Fruit fly (Drosophila melanogaster): ENCODE results near the gene fh.

Gene fh

DNA sequence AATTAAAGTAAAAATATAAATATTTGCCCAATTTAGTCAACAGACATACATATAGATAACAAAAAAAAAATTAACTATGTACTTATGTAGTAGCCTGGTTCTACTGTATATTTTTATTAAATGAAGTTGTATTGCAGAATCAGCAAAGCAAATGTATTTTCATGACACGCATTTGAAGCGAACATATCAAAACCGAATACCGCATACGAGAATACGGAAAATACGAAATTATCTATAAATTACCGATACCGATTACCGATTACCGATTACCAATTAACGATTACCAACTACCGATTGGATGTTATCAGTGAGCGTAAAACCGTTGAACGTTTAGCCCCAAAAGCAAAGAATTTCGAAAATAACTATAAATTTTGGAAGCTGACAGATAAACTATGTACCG is 38.6 kb upstream of the fh start:
- TF ChIP-seq cnc (optimal IDR thresholded peaks at IDR 0.05): no peak
- no peak for TF ChIP-seq CG7045 (GFP tag; optimal IDR thresholded peaks at IDR 0.05)
- TF ChIP-seq toe (GFP tag; optimal IDR thresholded peaks at IDR 0.05): no peak
- no peak for TF ChIP-seq Crg-1 (GFP tag; optimal IDR thresholded peaks at IDR 0.05)
- TF ChIP-seq Mnt (GFP tag; optimal IDR thresholded peaks at IDR 0.05): no peak

DNA sequence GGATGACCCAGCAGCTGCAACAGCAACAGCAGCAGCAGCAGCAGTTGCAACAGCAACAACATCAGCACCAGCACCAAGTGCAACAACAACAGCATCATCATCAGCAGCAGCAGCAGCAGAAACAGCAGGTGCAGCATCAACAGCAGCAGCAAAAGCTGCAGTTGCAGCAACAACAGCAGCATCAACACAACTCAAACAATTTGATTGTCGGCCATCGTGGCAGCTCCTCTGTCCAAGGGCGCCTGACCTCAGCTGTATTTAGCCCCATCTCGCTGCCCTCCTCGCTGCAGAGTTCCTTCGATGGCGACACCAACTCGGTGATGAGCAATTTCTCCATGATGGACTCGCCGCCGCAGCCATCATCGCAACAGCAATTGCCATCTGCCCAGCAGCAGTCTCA is 19.4 kb upstream of the fh start:
- TF ChIP-seq CG7045 (GFP tag; optimal IDR thresholded peaks at IDR 0.05) (no peak), ovo (GFP tag; optimal IDR thresholded peaks at IDR 0.05) (no peak), CG12768 (GFP tag; optimal IDR thresholded peaks at IDR 0.05) (no peak)

DNA sequence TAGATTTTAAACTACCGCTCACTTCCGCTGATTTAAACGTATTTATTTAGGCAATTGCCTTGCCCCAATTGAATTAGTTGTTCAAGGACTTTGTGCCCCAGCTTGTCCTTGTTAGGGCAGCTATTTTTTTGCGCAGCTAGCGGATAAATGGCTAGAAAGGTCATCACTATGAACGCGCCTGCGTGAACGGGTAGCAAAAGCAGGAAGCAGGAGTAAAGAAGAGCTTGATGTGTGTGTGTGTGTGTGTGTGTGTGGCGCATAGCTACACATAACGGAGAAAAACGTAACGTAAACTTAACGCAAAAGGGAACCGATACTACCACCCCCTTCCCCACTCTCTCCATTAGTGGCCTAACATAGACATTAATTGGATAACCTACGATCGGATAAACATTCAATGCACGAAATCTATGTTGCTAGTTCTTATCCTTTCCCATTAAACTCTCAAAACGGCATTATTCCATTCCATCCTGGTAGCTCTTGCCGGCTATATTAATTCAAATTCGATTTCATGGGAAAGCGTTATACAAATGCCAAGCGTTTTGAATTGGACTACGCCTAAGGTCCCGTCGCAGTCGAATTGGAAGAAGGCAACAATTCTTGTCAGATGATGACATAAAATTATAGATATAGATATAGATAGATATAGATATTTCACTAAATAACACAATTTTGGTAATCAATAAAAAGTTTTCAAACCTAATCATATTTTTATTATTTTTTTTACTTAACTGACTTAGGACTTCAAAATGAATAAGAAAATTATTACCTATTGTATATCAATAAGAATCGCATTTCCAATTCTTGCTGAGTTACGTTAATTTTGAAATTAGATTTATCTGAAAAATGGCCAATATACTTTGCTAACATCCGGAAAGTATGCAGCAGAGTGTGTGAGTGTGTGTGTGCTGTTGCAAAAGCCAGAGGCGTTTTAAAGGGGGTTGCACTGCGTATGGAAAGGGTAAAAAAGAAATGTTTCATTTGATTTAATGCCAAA is 15.9 kb upstream of the fh start:
- TF ChIP-seq bab1 (GFP tag; optimal IDR thresholded peaks at IDR 0.05) (peak; percentile 4), Mnt (GFP tag; optimal IDR thresholded peaks at IDR 0.05) (peak; percentile 11), pad (GFP tag; optimal IDR thresholded peaks at IDR 0.05) (peak; percentile 93), CG12768 (GFP tag; optimal IDR thresholded peaks at IDR 0.05) (no peak), tj (GFP tag; optimal IDR thresholded peaks at IDR 0.05) (no peak), CG1620 (GFP tag; optimal IDR thresholded peaks at IDR 0.05) (no peak)

DNA sequence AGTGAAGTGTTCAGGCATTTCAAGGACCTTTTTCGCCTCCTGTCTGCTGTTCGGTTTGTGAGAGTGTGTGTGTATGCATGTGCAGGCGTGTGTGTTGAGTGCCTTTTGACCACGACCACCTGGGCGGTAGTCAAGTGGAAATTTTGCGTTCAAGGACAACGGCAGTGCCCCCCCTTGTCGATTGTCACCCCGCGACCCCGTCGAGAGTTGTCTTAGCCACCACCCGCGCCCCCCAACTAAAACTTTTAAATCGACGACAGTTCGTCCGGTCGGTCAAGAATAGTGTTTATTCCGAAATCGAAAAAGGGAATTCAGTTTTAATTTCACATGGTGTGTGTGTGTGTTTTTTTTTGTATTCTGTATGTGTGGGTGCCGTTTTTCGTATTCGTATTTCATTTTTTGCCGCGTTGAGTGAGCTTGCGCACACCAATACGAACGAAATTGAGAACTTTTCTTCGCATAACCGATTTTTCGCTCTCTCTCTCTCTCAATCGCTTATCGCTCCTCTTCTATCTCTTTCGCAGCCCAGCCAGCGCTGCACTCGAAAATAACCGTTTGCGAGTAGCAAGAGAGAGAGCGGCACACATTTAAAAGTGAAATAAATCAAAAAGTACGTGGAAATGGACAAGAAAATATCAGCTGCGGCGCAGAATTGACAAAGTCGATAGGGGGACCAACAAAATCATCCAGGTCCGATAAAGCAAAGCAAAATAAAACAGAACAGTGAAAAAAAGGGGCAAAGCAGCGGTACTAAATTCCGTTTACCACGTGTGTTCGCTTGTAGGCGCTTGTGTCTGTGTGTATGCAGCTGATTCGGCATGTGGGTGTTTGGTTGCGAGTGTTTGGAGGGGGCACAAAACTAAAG is 15.0 kb upstream of the fh start:
- no peak for TF ChIP-seq Crg-1 (GFP tag; optimal IDR thresholded peaks at IDR 0.05)
- no peak for TF ChIP-seq CG7101 (tag; optimal IDR thresholded peaks at IDR 0.05)
- peak; percentile 54 for TF ChIP-seq ovo (GFP tag; optimal IDR thresholded peaks at IDR 0.05)
- TF ChIP-seq CG14711 (tag; optimal IDR thresholded peaks at IDR 0.05): no peak
- TF ChIP-seq CG7045 (GFP tag; optimal IDR thresholded peaks at IDR 0.05): no peak
- no peak for TF ChIP-seq bab1 (GFP tag; optimal IDR thresholded peaks at IDR 0.05)
- no peak for TF ChIP-seq CG5204 (GFP tag; optimal IDR thresholded peaks at IDR 0.05)
- peak; percentile 19 for TF ChIP-seq cic (GFP tag; optimal IDR thresholded peaks at IDR 0.05)
- no peak for TF ChIP-seq Clk (GFP tag; optimal IDR thresholded peaks at IDR 0.05)
- peak; percentile 97 for TF ChIP-seq pad (GFP tag; optimal IDR thresholded peaks at IDR 0.05)
- peak; percentile 27 for TF ChIP-seq tj (GFP tag; optimal IDR thresholded peaks at IDR 0.05)
- no peak for TF ChIP-seq CG11617 (GFP tag; optimal IDR thresholded peaks at IDR 0.05)
- no peak for TF ChIP-seq CG1620 (GFP tag; optimal IDR thresholded peaks at IDR 0.05)
- no peak for TF ChIP-seq Hr96 (GFP tag; optimal IDR thresholded peaks at IDR 0.05)
- no peak for TF ChIP-seq kay (GFP tag; ENCODE audit: borderline replicate concordance)
- no peak for TF ChIP-seq toe (GFP tag; optimal IDR thresholded peaks at IDR 0.05)
- TF ChIP-seq CG33017 (tag; optimal IDR thresholded peaks at IDR 0.05): no peak
- TF ChIP-seq Mnt (GFP tag; optimal IDR thresholded peaks at IDR 0.05): peak; percentile 93
- no peak for TF ChIP-seq CG12768 (GFP tag; optimal IDR thresholded peaks at IDR 0.05)
- TF ChIP-seq cnc (optimal IDR thresholded peaks at IDR 0.05): no peak

DNA sequence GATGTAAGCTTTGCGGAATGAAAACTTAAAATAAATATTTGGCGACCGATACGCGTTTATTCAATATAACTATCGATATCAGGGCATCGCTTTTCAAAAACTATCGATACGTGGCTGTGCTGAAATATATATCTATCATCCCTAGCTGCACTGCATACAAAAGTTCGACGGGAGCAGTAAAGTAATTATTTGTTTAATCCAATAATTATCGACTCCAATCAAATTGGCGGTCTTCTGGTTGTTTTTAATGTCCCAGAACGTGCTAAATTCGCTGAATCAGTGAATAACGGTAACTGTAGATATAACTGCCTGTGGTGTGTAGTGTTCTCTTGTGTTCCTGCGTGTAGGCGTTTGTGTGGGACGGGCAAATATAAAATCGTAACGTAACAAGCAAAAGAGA is 14.2 kb upstream of the fh start, which contains the start of gene mei-P26:
Gene mei-P26 (plus strand): TSS at position 146 of the 400 bp plus-strand sequence.
- peak; percentile 79 for TF ChIP-seq bab1 (GFP tag; optimal IDR thresholded peaks at IDR 0.05)
- TF ChIP-seq Crg-1 (GFP tag; optimal IDR thresholded peaks at IDR 0.05): peak; percentile 10
- TF ChIP-seq CG7101 (tag; optimal IDR thresholded peaks at IDR 0.05): no peak
- TF ChIP-seq Mnt (GFP tag; optimal IDR thresholded peaks at IDR 0.05): peak; percentile 37
- peak; percentile 37 for TF ChIP-seq CG14711 (tag; optimal IDR thresholded peaks at IDR 0.05)
- peak; percentile 11 for TF ChIP-seq ovo (GFP tag; optimal IDR thresholded peaks at IDR 0.05)
- TF ChIP-seq CG1620 (GFP tag; optimal IDR thresholded peaks at IDR 0.05): no peak

DNA sequence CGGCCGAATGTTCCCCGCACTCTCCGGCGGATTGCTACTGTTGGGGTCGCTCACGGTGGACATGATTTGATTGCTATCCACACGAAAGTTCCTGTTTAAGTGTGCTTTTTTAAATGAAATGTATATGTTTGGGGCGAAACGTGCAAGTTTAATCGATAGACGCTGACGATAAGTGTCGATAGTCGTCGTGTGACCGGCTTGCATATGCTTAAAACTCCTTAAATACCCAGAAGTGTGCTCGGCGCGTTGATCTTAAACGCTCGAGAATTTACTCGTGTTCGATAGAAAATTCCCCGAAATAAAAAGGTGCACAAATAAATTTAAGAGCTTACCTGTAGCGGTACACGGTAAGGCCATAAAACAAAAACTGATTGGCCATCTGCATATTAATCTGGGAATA is 13.0 kb upstream of the fh start, which contains the start of the genes Zpr1 and CG44532:
Gene Zpr1 (minus strand): TSS at position 179 of the 400 bp plus-strand sequence.
Gene CG44532 (plus strand): TSS at position 181 of the 400 bp plus-strand sequence.
- TF ChIP-seq Mnt (GFP tag; optimal IDR thresholded peaks at IDR 0.05) (peak; percentile 63), cnc (optimal IDR thresholded peaks at IDR 0.05) (no peak)

DNA sequence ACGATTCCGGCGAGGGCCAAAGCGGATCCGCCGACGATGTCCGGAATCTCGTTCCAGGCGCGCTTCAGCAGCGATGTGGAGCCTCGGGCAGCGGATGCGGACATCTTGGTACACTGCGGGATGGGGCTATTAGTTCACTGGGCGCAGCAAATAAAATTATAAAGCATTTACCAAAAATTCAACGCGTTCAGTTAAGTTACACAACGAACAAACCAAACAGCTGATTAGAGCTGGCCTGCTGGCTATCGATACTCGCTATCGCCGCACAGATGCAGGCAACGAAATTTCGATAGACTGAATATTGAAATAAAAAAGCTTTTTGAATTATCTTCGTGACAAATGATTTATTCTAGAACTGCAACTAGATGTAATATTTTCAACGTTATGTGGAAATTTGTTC is 10.9 kb upstream of the fh start, which contains the start of gene NdufA3:
Gene NdufA3 (minus strand): TSS at position 317 of the 400 bp plus-strand sequence.
- TF ChIP-seq pad (GFP tag; optimal IDR thresholded peaks at IDR 0.05) (no peak), Mnt (GFP tag; optimal IDR thresholded peaks at IDR 0.05) (peak; percentile 10), bab1 (GFP tag; optimal IDR thresholded peaks at IDR 0.05) (peak; percentile 80)

Data from whole organism, adult.